Fruit fly (Drosophila melanogaster) whole organism, adult: ENCODE data around the gene msk.

Experiments
- CG11617 ChIP-seq: fragments of 200-800 bp; sonication (Bioruptor generic); optimal IDR thresholded peaks from 2 replicates; lab custom pipeline; 2017; ENCODE audit warnings: mild to moderate bottlenecking, missing biosample characterization, missing genetic modification reagents, missing genetic modification characterization
- CG14711 ChIP-seq: fragments of 200-800 bp; sonication (Bioruptor generic); optimal IDR thresholded peaks from 2 replicates; lab custom pipeline; 2018; ENCODE audit warnings: missing biosample characterization, mild to moderate bottlenecking, missing genetic modification characterization, moderate library complexity
- CG1620 ChIP-seq: fragments of 200-800 bp; sonication (Bioruptor generic); optimal IDR thresholded peaks from 2 replicates; lab custom pipeline; 2016; ENCODE audit warnings: missing biosample characterization, missing genetic modification characterization
- CG33017 ChIP-seq: fragments of 200-800 bp; sonication (Bioruptor generic); optimal IDR thresholded peaks from 2 replicates; lab custom pipeline; 2018; ENCODE audit warnings: missing biosample characterization, mild to moderate bottlenecking, missing genetic modification characterization, moderate library complexity
- Clk ChIP-seq: fragments of 200-800 bp; sonication (Bioruptor generic); optimal IDR thresholded peaks from 2 replicates; lab custom pipeline; 2017; ENCODE audit warnings: missing biosample characterization, missing genetic modification characterization
- Crg-1 ChIP-seq: fragments of 200-800 bp; sonication (Bioruptor generic); optimal IDR thresholded peaks from 2 replicates; lab custom pipeline; 2016; ENCODE audit warnings: missing biosample characterization, missing genetic modification characterization
- Hr96 ChIP-seq: fragments of 200-800 bp; sonication (Bioruptor generic); optimal IDR thresholded peaks from 2 replicates; lab custom pipeline; 2016; ENCODE audit warnings: missing biosample characterization, missing genetic modification characterization
- cic ChIP-seq: fragments of 200-800 bp; sonication (Bioruptor generic); optimal IDR thresholded peaks from 2 replicates; lab custom pipeline; 2017; ENCODE audit warnings: missing biosample characterization, mild to moderate bottlenecking, missing genetic modification characterization, moderate library complexity
- pad ChIP-seq: fragments of 200-800 bp; sonication (Bioruptor generic); optimal IDR thresholded peaks from 3 replicates; lab custom pipeline; 2017; ENCODE audit warnings: missing biosample characterization, missing genetic modification characterization, mild to moderate bottlenecking, moderate library complexity, missing genetic modification reagents
- toe ChIP-seq: fragments of 200-800 bp; sonication (Bioruptor generic); optimal IDR thresholded peaks from 2 replicates; lab custom pipeline; 2016; ENCODE audit warnings: missing biosample characterization, missing genetic modification characterization

- peak; percentile 90 for TF ChIP-seq CG1620 (GFP tag; lab: Kevin White, UChicago)
- TF ChIP-seq toe, result peak; percentile 89
- peak; percentile 68 for TF ChIP-seq Clk (GFP tag; lab: Kevin White, UChicago)
- peak; percentile 34 for TF ChIP-seq cic (GFP tag; lab: Kevin White, UChicago)
- TF ChIP-seq Crg-1 (GFP tag; lab: Kevin White, UChicago), result peak; percentile 91
- TF ChIP-seq Hr96, result peak; percentile 80
- TF ChIP-seq CG33017 (tag; lab: Kevin White, UChicago), result peak; percentile 58
- peak; percentile 74 for TF ChIP-seq CG14711
- TF ChIP-seq pad (GFP tag; lab: Kevin White, UChicago), result peak; percentile 82
- TF ChIP-seq CG11617 (GFP tag; lab: Kevin White, UChicago), result peak; percentile 83
These were observed 21.5 kb downstream of the msk start, which contains the start of the genes Setx and mus301 for dm6 chr3L:8137448-8137906.
